Worm (Caenorhabditis elegans) whole organism, late embryonic: Measurements from ENCODE around the gene tebp-2.

Experiments
- ceh-9 ChIP-seq: sonication (generic microtip); optimal IDR thresholded peaks from 2 replicates; lab custom pipeline; 2016; ENCODE audit warnings: mild to moderate bottlenecking, missing genetic modification characterization, inconsistent platforms, missing compliant biosample characterization
- dve-1 ChIP-seq: sonication (generic microtip); optimal IDR thresholded peaks from 2 replicates; lab custom pipeline; 2017; ENCODE audit warnings: antibody characterized with exemption, mild to moderate bottlenecking, missing genetic modification characterization, missing compliant biosample characterization
- fax-1 ChIP-seq: sonication (generic microtip); optimal IDR thresholded peaks from 2 replicates; lab custom pipeline; 2016; ENCODE audit warnings: missing genotype, missing genetic modification characterization, missing compliant biosample characterization
- fkh-10 ChIP-seq: fragments of 150-350 bp; optimal IDR thresholded peaks from 2 replicates; lab custom pipeline; 2014; ENCODE audit warnings: missing biosample characterization, missing genetic modification reagents, missing genetic modification characterization
- hlh-8 ChIP-seq: sonication (generic microtip); optimal IDR thresholded peaks from 2 replicates; lab custom pipeline; 2016; ENCODE audit warnings: missing genotype, missing genetic modification characterization, missing compliant biosample characterization
- pax-1 ChIP-seq: fragments of 150-350 bp; optimal IDR thresholded peaks from 2 replicates; lab custom pipeline; 2014; ENCODE audit warnings: missing biosample characterization, missing genetic modification characterization
- pha-4 ChIP-seq: fragments of 150-350 bp; optimal IDR thresholded peaks from 2 replicates; lab custom pipeline; 2018; ENCODE audit warnings: missing biosample characterization, missing genetic modification reagents, missing genetic modification characterization
- tbx-7 ChIP-seq: sonication (generic microtip); optimal IDR thresholded peaks from 2 replicates; lab custom pipeline; 2016; ENCODE audit warnings: missing genotype, missing genetic modification characterization, missing compliant biosample characterization

ce11 chrIV:5537813-5538538, 3.5 kb upstream of the tebp-2 start, which contains the start of the genes fem-1 and drp-1:
- TF ChIP-seq pax-1 (no peak), ceh-9 (tag; lab: Kevin White, UChicago) (no peak), tbx-7 (tag; lab: Kevin White, UChicago) (no peak), fkh-10 (GFP tag; lab: Kevin White, UChicago) (no peak), pha-4 (tag; lab: Kevin White, UChicago) (no peak), hlh-8 (tag; lab: Kevin White, UChicago) (no peak), fax-1 (tag; lab: Kevin White, UChicago) (no peak), dve-1 (tag; lab: Kevin White, UChicago) (no peak)
